Worm (Caenorhabditis elegans) whole organism, mixed stage, embryonic: Measurements from ENCODE around the gene fbxc-32.

Experiments
- M03D4.4 ChIP-seq: sonication (generic microtip); optimal IDR thresholded peaks from 2 replicates; lab custom pipeline; 2017; ENCODE audit warnings: mild to moderate bottlenecking, missing genetic modification characterization, missing compliant biosample characterization
- blmp-1 ChIP-seq: fragments of 150-350 bp; optimal IDR thresholded peaks from 2 replicates; lab custom pipeline; 2014; ENCODE audit warnings: missing biosample characterization, missing genetic modification characterization
- ceh-39 ChIP-seq: fragments of 150-350 bp; optimal IDR thresholded peaks from 2 replicates; lab custom pipeline; 2014; ENCODE audit warnings: missing biosample characterization, missing genetic modification characterization
- ceh-43 ChIP-seq: fragments of 200-800 bp; sonication (Bioruptor generic); optimal IDR thresholded peaks from 2 replicates; lab custom pipeline; 2018; ENCODE audit warnings: mild to moderate bottlenecking, missing genetic modification characterization, moderate library complexity, missing compliant biosample characterization
- ceh-83 ChIP-seq: fragments of 200-800 bp; sonication (Bioruptor generic); optimal IDR thresholded peaks from 2 replicates; lab custom pipeline; 2018; ENCODE audit warnings: mild to moderate bottlenecking, missing genetic modification characterization, missing compliant biosample characterization
- ces-1 ChIP-seq: fragments of 150-350 bp; optimal IDR thresholded peaks from 2 replicates; lab custom pipeline; 2014; ENCODE audit warnings: missing biosample characterization, missing genetic modification reagents, missing genetic modification characterization
- cnd-1 ChIP-seq: fragments of 200-800 bp; sonication (Bioruptor generic); optimal IDR thresholded peaks from 2 replicates; lab custom pipeline; 2018; ENCODE audit warnings: mild to moderate bottlenecking, missing genetic modification characterization, missing compliant biosample characterization
- drap-1 ChIP-seq: fragments of 200-800 bp; sonication (Bioruptor generic); optimal IDR thresholded peaks from 3 replicates; lab custom pipeline; 2018; ENCODE audit warnings: mild to moderate bottlenecking, missing genetic modification characterization, missing compliant biosample characterization
- elt-1 ChIP-seq: sonication (generic microtip); optimal IDR thresholded peaks from 2 replicates; lab custom pipeline; 2017; ENCODE audit warnings: missing genetic modification characterization, mild to moderate bottlenecking, missing compliant biosample characterization, antibody characterized with exemption, moderate library complexity, borderline replicate concordance; ENCODE audit not compliant: insufficient read depth
- flh-1 ChIP-seq: fragments of 200-800 bp; sonication (Bioruptor generic); optimal IDR thresholded peaks from 2 replicates; lab custom pipeline; 2018; ENCODE audit warnings: mild to moderate bottlenecking, missing genetic modification characterization, moderate library complexity, missing compliant biosample characterization
- ham-2 ChIP-seq: fragments of 200-800 bp; sonication (Bioruptor generic); optimal IDR thresholded peaks from 2 replicates; lab custom pipeline; 2018; ENCODE audit warnings: mild to moderate bottlenecking, missing genetic modification characterization, missing compliant biosample characterization
- hlh-1 ChIP-seq: fragments of 150-350 bp; optimal IDR thresholded peaks from 2 replicates; lab custom pipeline; 2014; ENCODE audit warnings: missing biosample characterization, missing genetic modification reagents, missing genetic modification characterization
- lin-32 ChIP-seq: fragments of 200-800 bp; sonication (Bioruptor generic); optimal IDR thresholded peaks from 2 replicates; lab custom pipeline; 2018; ENCODE audit warnings: mild to moderate bottlenecking, missing genetic modification characterization, missing compliant biosample characterization
- lsy-2 ChIP-seq: fragments of 150-350 bp; optimal IDR thresholded peaks from 2 replicates; lab custom pipeline; 2014; ENCODE audit warnings: missing biosample characterization, missing genetic modification characterization
- mep-1 ChIP-seq: fragments of 150-350 bp; optimal IDR thresholded peaks from 2 replicates; lab custom pipeline; 2017; ENCODE audit warnings: missing biosample characterization, missing genetic modification reagents, missing genetic modification characterization, inconsistent platforms
- mls-2 ChIP-seq: sonication (generic microtip); optimal IDR thresholded peaks from 2 replicates; lab custom pipeline; 2016; ENCODE audit warnings: mild to moderate bottlenecking, missing genetic modification characterization, moderate library complexity, missing compliant biosample characterization
- nhr-12 ChIP-seq: fragments of 150-350 bp; optimal IDR thresholded peaks from 2 replicates; lab custom pipeline; 2014; ENCODE audit warnings: missing biosample characterization, missing genetic modification characterization
- nhr-237 ChIP-seq: fragments of 150-350 bp; optimal IDR thresholded peaks from 2 replicates; lab custom pipeline; 2014; ENCODE audit warnings: missing biosample characterization, missing genetic modification characterization
- nhr-76 ChIP-seq: sonication (generic microtip); optimal IDR thresholded peaks from 2 replicates; lab custom pipeline; 2017; ENCODE audit warnings: missing biosample characterization, missing genetic modification characterization
- pha-4 ChIP-seq: fragments of 150-350 bp; optimal IDR thresholded peaks from 2 replicates; lab custom pipeline; 2018; ENCODE audit warnings: missing biosample characterization, missing genetic modification reagents, missing genetic modification characterization
- sem-2 ChIP-seq: fragments of 200-800 bp; sonication (Bioruptor generic); optimal IDR thresholded peaks from 2 replicates; lab custom pipeline; 2018; ENCODE audit warnings: mild to moderate bottlenecking, missing genetic modification characterization, missing compliant biosample characterization
- snpc-4 ChIP-seq: fragments of 150-350 bp; optimal IDR thresholded peaks from 2 replicates; lab custom pipeline; 2014; ENCODE audit warnings: missing biosample characterization, missing genetic modification characterization
- sptf-1 ChIP-seq: sonication (generic microtip); optimal IDR thresholded peaks from 2 replicates; lab custom pipeline; 2017; ENCODE audit warnings: mild to moderate bottlenecking, missing genetic modification characterization, moderate library complexity, missing compliant biosample characterization
- tbx-8 ChIP-seq: fragments of 200-800 bp; sonication (Bioruptor generic); optimal IDR thresholded peaks from 2 replicates; lab custom pipeline; 2018; ENCODE audit warnings: mild to moderate bottlenecking, missing genetic modification characterization, moderate library complexity, missing compliant biosample characterization
- unc-120 ChIP-seq: sonication (generic microtip); optimal IDR thresholded peaks from 2 replicates; lab custom pipeline; 2017; ENCODE audit warnings: missing genetic modification characterization, missing compliant biosample characterization; ENCODE audit not compliant: poor library complexity, severe bottlenecking
- unc-62 ChIP-seq: fragments of 150-350 bp; optimal IDR thresholded peaks from 2 replicates; lab custom pipeline; 2014; ENCODE audit warnings: missing biosample characterization, missing genetic modification reagents, missing genetic modification characterization
- zip-8 ChIP-seq: fragments of 150-350 bp; optimal IDR thresholded peaks from 2 replicates; lab custom pipeline; 2014; ENCODE audit warnings: missing biosample characterization, missing genetic modification characterization

Gene fbxc-32

ce11 chrII:913222-913722 is 34.7 kb downstream of the fbxc-32 start, which contains the start of gene fbxc-33:
Gene fbxc-33, plus strand, starts transcription at chrII:913672.
- TF ChIP-seq flh-1 (GFP tag; lab: Kevin White, UChicago), result no peak
- TF ChIP-seq ceh-83 (GFP tag; lab: Kevin White, UChicago), result no peak
- peak; percentile 22 for TF ChIP-seq lsy-2 (tag; lab: Kevin White, UChicago)
- TF ChIP-seq lin-32 (GFP tag; lab: Kevin White, UChicago), result no peak
- peak; percentile 40 for TF ChIP-seq pha-4 (tag; lab: Kevin White, UChicago)
- no peak for TF ChIP-seq zip-8 (tag; lab: Kevin White, UChicago)
- TF ChIP-seq ham-2 (GFP tag; lab: Kevin White, UChicago), result no peak
- TF ChIP-seq mep-1 (tag; lab: Kevin White, UChicago), result peak; percentile 65
- TF ChIP-seq cnd-1 (tag; lab: Kevin White, UChicago), result no peak
- no peak for TF ChIP-seq ceh-39 (tag; lab: Kevin White, UChicago)
- no peak for TF ChIP-seq nhr-76 (tag; lab: Kevin White, UChicago)
- no peak for TF ChIP-seq unc-62

- no peak for TF ChIP-seq ceh-43
These were observed 36.3 kb downstream of the fbxc-32 start, which contains the start of gene fbxc-31 for ce11 chrII:911680-912079. Gene fbxc-31, plus strand, starts transcription at chrII:911980.

ce11 chrII:909554-909953 is 38.4 kb downstream of the fbxc-32 start, which contains the start of the genes fbxc-24 and fbxc-27:
Gene fbxc-24, minus strand, starts transcription at chrII:909654.
Gene fbxc-27, plus strand, starts transcription at chrII:909769.
- TF ChIP-seq tbx-8, result no peak
- TF ChIP-seq hlh-1 (tag; lab: Kevin White, UChicago), result peak; percentile 68

ce11 chrII:905335-905734 is 42.7 kb downstream of the fbxc-32 start:
- no peak for TF ChIP-seq nhr-237 (tag; lab: Kevin White, UChicago)
- no peak for TF ChIP-seq lin-32 (GFP tag; lab: Kevin White, UChicago)
- no peak for TF ChIP-seq unc-62
- no peak for TF ChIP-seq ceh-83 (GFP tag; lab: Kevin White, UChicago)
- TF ChIP-seq hlh-1 (tag; lab: Kevin White, UChicago), result no peak
- TF ChIP-seq sptf-1 (tag; lab: Kevin White, UChicago), result no peak
- TF ChIP-seq mls-2 (tag; lab: Kevin White, UChicago), result no peak
- no peak for TF ChIP-seq cnd-1 (tag; lab: Kevin White, UChicago)
- no peak for TF ChIP-seq drap-1 (GFP tag; lab: Kevin White, UChicago)
- TF ChIP-seq snpc-4 (tag; lab: Kevin White, UChicago), result no peak
- no peak for TF ChIP-seq elt-1 (tag; lab: Kevin White, UChicago)
- TF ChIP-seq nhr-12 (tag; lab: Kevin White, UChicago), result no peak
- TF ChIP-seq lsy-2 (tag; lab: Kevin White, UChicago), result no peak
- TF ChIP-seq zip-8 (tag; lab: Kevin White, UChicago), result no peak
- TF ChIP-seq unc-120 (tag; lab: Kevin White, UChicago), result no peak
- TF ChIP-seq M03D4.4, result no peak
- TF ChIP-seq blmp-1 (tag; lab: Kevin White, UChicago), result no peak
- no peak for TF ChIP-seq ces-1 (GFP tag; lab: Kevin White, UChicago)

ce11 chrII:901632-902031 is 46.4 kb downstream of the fbxc-32 start, which contains the start of gene T07D3.2:
Gene T07D3.2, plus strand, starts transcription at chrII:901932.
- TF ChIP-seq ceh-43, result no peak
- TF ChIP-seq, all 35 proteins: peak for 0

ce11 chrII:900720-901332 is 47.2 kb downstream of the fbxc-32 start, which contains the start of gene T07D3.9:
Gene T07D3.9, minus strand, starts transcription at chrII:900913.
- no peak for TF ChIP-seq nhr-237 (tag; lab: Kevin White, UChicago)
- no peak for TF ChIP-seq nhr-76 (tag; lab: Kevin White, UChicago)
- TF ChIP-seq elt-1 (tag; lab: Kevin White, UChicago), result peak; percentile 22
- TF ChIP-seq sem-2 (GFP tag; lab: Kevin White, UChicago), result no peak
